Worm (Caenorhabditis elegans): ENCODE results near the gene K09C4.10.

Gene K09C4.10

ce11 chrX:3284967-3285366 is 4.9 kb upstream of the K09C4.10 start (continued):
- TF ChIP-seq hif-1 (tag; optimal IDR thresholded peaks at IDR 0.05): no peak
- no peak for TF ChIP-seq hlh-11 (tag; optimal IDR thresholded peaks at IDR 0.05)
- TF ChIP-seq unc-39 (tag; optimal IDR thresholded peaks at IDR 0.05): no peak
- no peak for TF ChIP-seq nhr-11 (tag; optimal IDR thresholded peaks at IDR 0.05)
- TF ChIP-seq hmg-1.1 (GFP tag; IDR thresholded peaks at IDR 0.05): no peak
- peak; percentile 18; the same call in 1 of the 2 replicates for TF ChIP-seq dmd-6 (GFP tag; IDR thresholded peaks at IDR 0.05)
- TF ChIP-seq hlh-30 (tag; optimal IDR thresholded peaks at IDR 0.05; ENCODE audit: insufficient read depth): no peak

ce11 chrX:3283189-3283588 is 3.2 kb upstream of the K09C4.10 start:
- TF ChIP-seq nhr-41 (GFP tag; IDR thresholded peaks at IDR 0.05): no peak
- TF ChIP-seq hlh-11 (tag; optimal IDR thresholded peaks at IDR 0.05): peak; percentile 48
- peak; percentile 0 for TF ChIP-seq nhr-6 (tag; optimal IDR thresholded peaks at IDR 0.05)
- TF ChIP-seq nhr-76 (tag; optimal IDR thresholded peaks at IDR 0.05): no peak
- TF ChIP-seq ama-1 (optimal IDR thresholded peaks at IDR 0.05): no peak
- TF ChIP-seq tra-1 (GFP tag; IDR thresholded peaks at IDR 0.05): no peak
- peak; percentile 42 for TF ChIP-seq nhr-48 (tag; optimal IDR thresholded peaks at IDR 0.05)
- TF ChIP-seq spr-3 (GFP tag; optimal IDR thresholded peaks at IDR 0.05): no peak
- no peak for TF ChIP-seq set-16 (GFP tag; IDR thresholded peaks at IDR 0.05)
- no peak for TF ChIP-seq lin-13 (GFP tag; optimal IDR thresholded peaks at IDR 0.05)
- TF ChIP-seq mes-2 (tag; optimal IDR thresholded peaks at IDR 0.05; ENCODE audit: poor library complexity, severe bottlenecking): no peak
- TF ChIP-seq php-3 (GFP tag; IDR thresholded peaks at IDR 0.05): peak; percentile 58; the same call in 1 of the 2 replicates
- TF ChIP-seq aha-1 (tag): peak; percentile 73
- no peak for TF ChIP-seq snpc-4 (tag; optimal IDR thresholded peaks at IDR 0.05)
- no peak for TF ChIP-seq daf-16 (GFP tag; optimal IDR thresholded peaks at IDR 0.05)
- peak; percentile 69 for TF ChIP-seq daf-16 (tag; optimal IDR thresholded peaks at IDR 0.05)
- no peak for TF ChIP-seq fos-1 (tag; optimal IDR thresholded peaks at IDR 0.05)
- no peak for TF ChIP-seq unc-62 (GFP tag; optimal IDR thresholded peaks at IDR 0.05 in 1 of 2)
- no peak for TF ChIP-seq unc-62 (tag; optimal IDR thresholded peaks at IDR 0.05)
- TF ChIP-seq dve-1 (tag; optimal IDR thresholded peaks at IDR 0.05; ENCODE audit: insufficient read depth): peak; percentile 29
- peak; percentile 58 for TF ChIP-seq dmd-6 (GFP tag; IDR thresholded peaks at IDR 0.05)
- no peak for TF ChIP-seq pha-4 (GFP tag; IDR thresholded peaks at IDR 0.05)
- no peak for TF ChIP-seq pha-4 (tag; optimal IDR thresholded peaks at IDR 0.05)
- TF ChIP-seq vab-7 (GFP tag; IDR thresholded peaks at IDR 0.05): no peak
- peak; percentile 5 for TF ChIP-seq nhr-28 (tag; optimal IDR thresholded peaks at IDR 0.05)
- no peak for TF ChIP-seq unc-130 (GFP tag; optimal IDR thresholded peaks at IDR 0.05)
- no peak for TF ChIP-seq hlh-30 (tag; optimal IDR thresholded peaks at IDR 0.05; ENCODE audit: insufficient read depth)
- TF ChIP-seq madf-9 (GFP tag; conservative IDR thresholded peaks at IDR 0.05): no peak
- TF ChIP-seq ztf-11 (tag; optimal IDR thresholded peaks at IDR 0.05): no peak
- no peak for TF ChIP-seq ceh-32 (tag; optimal IDR thresholded peaks at IDR 0.05; ENCODE audit: poor library complexity)
- TF ChIP-seq nhr-25 (tag; optimal IDR thresholded peaks at IDR 0.05; ENCODE audit: borderline replicate concordance, insufficient read depth): no peak
- no peak for TF ChIP-seq nhr-42 (GFP tag; IDR thresholded peaks at IDR 0.05)
- TF ChIP-seq lir-3 (tag; optimal IDR thresholded peaks at IDR 0.05): no peak
- no peak for TF ChIP-seq ceh-28 (tag; optimal IDR thresholded peaks at IDR 0.05)
- no peak for TF ChIP-seq snpc-1.2 (GFP tag; IDR thresholded peaks at IDR 0.05)
- no peak for TF ChIP-seq mxl-2 (GFP tag; conservative IDR thresholded peaks at IDR 0.05)
- TF ChIP-seq dmd-8 (GFP tag; IDR thresholded peaks at IDR 0.05): no peak
- TF ChIP-seq ceh-20 (GFP tag; IDR thresholded peaks at IDR 0.05): no peak
- no peak for TF ChIP-seq mdl-1 (tag; optimal IDR thresholded peaks at IDR 0.05)
- no peak for TF ChIP-seq gei-8 (GFP tag; optimal IDR thresholded peaks at IDR 0.05)
- TF ChIP-seq F37D6.2 (tag; optimal IDR thresholded peaks at IDR 0.05): no peak
- no peak for TF ChIP-seq lin-1 (GFP tag; IDR thresholded peaks at IDR 0.05)
- TF ChIP-seq F10B5.3 (tag; optimal IDR thresholded peaks at IDR 0.05): no peak
- TF ChIP-seq saeg-2 (GFP tag; IDR thresholded peaks at IDR 0.05): peak; percentile 45; the same call in 1 of the 2 replicates
- TF ChIP-seq ztf-7 (tag; optimal IDR thresholded peaks at IDR 0.05): no peak
- no peak for TF ChIP-seq madf-5 (GFP tag; IDR thresholded peaks at IDR 0.05)

All from whole organism, L4 larva.